Fruit fly (Drosophila melanogaster) whole organism, adult: ENCODE data around the gene Oatp74D.

Experiments
- CG11617 ChIP-seq: fragments of 200-800 bp; sonication (Bioruptor generic); optimal IDR thresholded peaks from 2 replicates; lab custom pipeline; 2017; ENCODE audit warnings: mild to moderate bottlenecking, missing biosample characterization, missing genetic modification reagents, missing genetic modification characterization
- CG12768 ChIP-seq: fragments of 200-800 bp; sonication (Bioruptor generic); optimal IDR thresholded peaks from 2 replicates; lab custom pipeline; 2017; ENCODE audit warnings: missing biosample characterization, missing genetic modification characterization, mild to moderate bottlenecking, moderate library complexity, missing genetic modification reagents
- CG14711 ChIP-seq: fragments of 200-800 bp; sonication (Bioruptor generic); optimal IDR thresholded peaks from 2 replicates; lab custom pipeline; 2018; ENCODE audit warnings: missing biosample characterization, mild to moderate bottlenecking, missing genetic modification characterization, moderate library complexity
- CG1620 ChIP-seq: fragments of 200-800 bp; sonication (Bioruptor generic); optimal IDR thresholded peaks from 2 replicates; lab custom pipeline; 2016; ENCODE audit warnings: missing biosample characterization, missing genetic modification characterization
- CG33017 ChIP-seq: fragments of 200-800 bp; sonication (Bioruptor generic); optimal IDR thresholded peaks from 2 replicates; lab custom pipeline; 2018; ENCODE audit warnings: missing biosample characterization, mild to moderate bottlenecking, missing genetic modification characterization, moderate library complexity
- CG5204 ChIP-seq: fragments of 200-800 bp; sonication (Bioruptor generic); optimal IDR thresholded peaks from 2 replicates; lab custom pipeline; 2016; ENCODE audit warnings: missing biosample characterization, missing genetic modification characterization
- CG7045 ChIP-seq: fragments of 200-800 bp; sonication (Bioruptor generic); optimal IDR thresholded peaks from 2 replicates; lab custom pipeline; 2017; ENCODE audit warnings: missing biosample characterization, mild to moderate bottlenecking, missing genetic modification characterization
- CG7101 ChIP-seq: fragments of 200-800 bp; sonication (Bioruptor generic); optimal IDR thresholded peaks from 2 replicates; lab custom pipeline; 2018; ENCODE audit warnings: missing biosample characterization, mild to moderate bottlenecking, missing genetic modification characterization, moderate library complexity
- Clk ChIP-seq: fragments of 200-800 bp; sonication (Bioruptor generic); optimal IDR thresholded peaks from 2 replicates; lab custom pipeline; 2017; ENCODE audit warnings: missing biosample characterization, missing genetic modification characterization
- Crg-1 ChIP-seq: fragments of 200-800 bp; sonication (Bioruptor generic); optimal IDR thresholded peaks from 2 replicates; lab custom pipeline; 2016; ENCODE audit warnings: missing biosample characterization, missing genetic modification characterization
- Hr96 ChIP-seq: fragments of 200-800 bp; sonication (Bioruptor generic); optimal IDR thresholded peaks from 2 replicates; lab custom pipeline; 2016; ENCODE audit warnings: missing biosample characterization, missing genetic modification characterization
- Mnt ChIP-seq: fragments of 200-800 bp; sonication (Bioruptor generic); optimal IDR thresholded peaks from 2 replicates; lab custom pipeline; 2016; ENCODE audit warnings: missing biosample characterization, mild to moderate bottlenecking, missing genetic modification characterization
- bab1 ChIP-seq: fragments of 200-800 bp; sonication (Bioruptor generic); optimal IDR thresholded peaks from 3 replicates; lab custom pipeline; 2019; ENCODE audit warnings: missing biosample characterization, mild to moderate bottlenecking, missing genetic modification characterization, moderate library complexity
- cic ChIP-seq: fragments of 200-800 bp; sonication (Bioruptor generic); optimal IDR thresholded peaks from 2 replicates; lab custom pipeline; 2017; ENCODE audit warnings: missing biosample characterization, mild to moderate bottlenecking, missing genetic modification characterization, moderate library complexity
- cnc ChIP-seq, 2 experiments: fragments of >200 bp; optimal IDR thresholded peaks; 2 replicates each; lab custom pipeline; 2017
- kay ChIP-seq: fragments of 200-800 bp; sonication (Bioruptor generic); peaks from one replicate; lab custom pipeline; 2016; ENCODE audit warnings: missing biosample characterization, missing genetic modification characterization, borderline replicate concordance
- ovo ChIP-seq: fragments of 200-800 bp; sonication (Bioruptor generic); optimal IDR thresholded peaks from 2 replicates; lab custom pipeline; 2016; ENCODE audit warnings: missing biosample characterization, missing genetic modification characterization
- pad ChIP-seq: fragments of 200-800 bp; sonication (Bioruptor generic); optimal IDR thresholded peaks from 3 replicates; lab custom pipeline; 2017; ENCODE audit warnings: missing biosample characterization, missing genetic modification characterization, mild to moderate bottlenecking, moderate library complexity, missing genetic modification reagents
- tj ChIP-seq: fragments of 200-800 bp; sonication (Bioruptor generic); optimal IDR thresholded peaks from 3 replicates; lab custom pipeline; 2017; ENCODE audit warnings: missing biosample characterization, mild to moderate bottlenecking, missing genetic modification characterization, moderate library complexity
- toe ChIP-seq: fragments of 200-800 bp; sonication (Bioruptor generic); optimal IDR thresholded peaks from 2 replicates; lab custom pipeline; 2016; ENCODE audit warnings: missing biosample characterization, missing genetic modification characterization

Oatp74D gene

DNA sequence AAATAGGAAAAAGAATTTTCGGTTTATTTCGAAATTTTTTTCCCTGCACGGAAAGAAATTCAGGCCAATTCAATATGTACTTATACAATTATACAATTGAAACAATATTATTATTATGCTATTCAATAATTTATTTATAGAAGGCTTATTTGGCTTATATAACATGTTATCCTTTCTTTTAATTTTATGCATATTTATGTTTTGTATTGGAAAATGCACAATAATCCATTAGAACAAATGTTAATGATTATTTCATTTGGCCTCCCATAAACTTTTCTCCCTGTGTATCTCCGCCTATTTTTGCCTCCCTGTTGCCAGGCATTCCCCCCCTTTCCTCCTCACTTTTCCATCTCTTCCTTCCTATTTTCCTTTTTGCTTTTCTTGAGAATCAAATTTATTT, 39.0 kb upstream of the Oatp74D start:
- TF ChIP-seq Crg-1 (GFP tag; lab: Kevin White, UChicago) (no peak), tj (GFP tag; lab: Kevin White, UChicago) (no peak), kay (GFP tag; lab: Kevin White, UChicago) (peak; percentile 5), cnc (optimal IDR thresholded peaks at IDR 0.05; lab: Kevin White, UChicago) (no peak), Mnt (no peak)

DNA sequence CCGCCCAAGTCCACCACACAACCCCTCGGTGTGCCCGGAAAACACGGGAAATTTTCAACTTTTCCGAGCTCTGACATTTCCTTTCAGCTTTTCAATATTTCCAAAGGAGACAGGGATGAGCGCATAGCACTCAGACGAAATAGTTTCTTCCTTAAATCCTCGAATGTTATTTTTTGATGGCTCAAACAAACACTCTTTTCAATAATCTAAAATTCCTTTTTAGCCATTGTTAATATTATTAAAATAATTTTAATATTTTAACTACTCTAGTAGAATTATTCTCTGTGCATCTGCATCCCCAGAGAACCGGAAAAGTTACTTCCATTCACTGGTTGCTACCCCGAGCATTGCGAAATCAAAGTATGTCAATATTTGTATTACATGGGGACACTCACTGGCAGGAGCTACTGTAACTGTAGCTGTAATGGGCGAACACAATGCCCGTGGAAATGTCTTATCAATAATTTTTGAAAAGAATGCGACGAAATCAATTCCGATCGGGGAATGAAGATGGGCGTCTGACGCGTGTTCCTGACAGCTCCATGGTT, 29.1 kb upstream of the Oatp74D start:
- TF ChIP-seq CG7101 (tag; lab: Kevin White, UChicago) = no peak
- no peak for TF ChIP-seq CG11617 (GFP tag; lab: Kevin White, UChicago)
- TF ChIP-seq cnc (optimal IDR thresholded peaks at IDR 0.05; lab: Kevin White, UChicago) = no peak
- no peak for TF ChIP-seq CG12768 (GFP tag; lab: Kevin White, UChicago)
- no peak for TF ChIP-seq pad (GFP tag; lab: Kevin White, UChicago)
- no peak for TF ChIP-seq CG7045 (GFP tag; lab: Kevin White, UChicago)
- TF ChIP-seq CG1620 (GFP tag; lab: Kevin White, UChicago) = no peak
- TF ChIP-seq CG33017 = no peak
- TF ChIP-seq Mnt = no peak
- no peak for TF ChIP-seq Hr96 (GFP tag; lab: Kevin White, UChicago)
- no peak for TF ChIP-seq cic (GFP tag; lab: Kevin White, UChicago)

DNA sequence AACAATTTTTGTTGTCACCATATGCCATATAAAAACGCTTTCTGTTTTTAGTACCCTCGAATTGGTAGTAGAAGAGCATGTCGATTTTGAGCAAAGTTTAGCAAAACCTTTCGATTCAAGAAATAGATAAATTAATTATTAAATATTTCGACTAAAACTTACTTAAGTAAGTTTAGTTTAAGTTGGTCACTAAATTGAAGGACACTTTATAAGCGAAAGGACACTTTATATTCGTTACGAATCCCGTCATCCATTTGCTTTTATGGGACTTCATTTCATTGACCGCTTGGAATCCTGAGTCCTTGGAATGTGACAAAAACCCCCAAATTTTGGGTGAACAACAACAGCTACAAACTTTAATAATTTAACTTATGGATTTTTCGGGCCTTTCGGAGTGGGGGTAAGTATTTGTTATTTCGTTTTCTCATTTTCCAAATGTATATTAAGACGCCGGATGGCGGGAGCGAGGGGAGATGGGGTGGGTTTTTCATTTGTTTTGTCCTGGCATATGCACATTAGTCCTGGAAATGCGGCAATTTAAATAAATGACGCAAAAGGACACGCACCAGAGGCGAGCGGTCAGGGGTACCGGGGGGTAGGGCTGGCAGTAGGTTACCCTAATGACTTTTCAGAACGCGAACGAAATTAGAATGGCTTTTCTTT, 27.9 kb upstream of the Oatp74D start:
- TF ChIP-seq toe (no peak), pad (GFP tag; lab: Kevin White, UChicago) (no peak), bab1 (GFP tag; lab: Kevin White, UChicago) (no peak), tj (GFP tag; lab: Kevin White, UChicago) (no peak), kay (GFP tag; lab: Kevin White, UChicago) (peak; percentile 55), CG1620 (GFP tag; lab: Kevin White, UChicago) (no peak)

DNA sequence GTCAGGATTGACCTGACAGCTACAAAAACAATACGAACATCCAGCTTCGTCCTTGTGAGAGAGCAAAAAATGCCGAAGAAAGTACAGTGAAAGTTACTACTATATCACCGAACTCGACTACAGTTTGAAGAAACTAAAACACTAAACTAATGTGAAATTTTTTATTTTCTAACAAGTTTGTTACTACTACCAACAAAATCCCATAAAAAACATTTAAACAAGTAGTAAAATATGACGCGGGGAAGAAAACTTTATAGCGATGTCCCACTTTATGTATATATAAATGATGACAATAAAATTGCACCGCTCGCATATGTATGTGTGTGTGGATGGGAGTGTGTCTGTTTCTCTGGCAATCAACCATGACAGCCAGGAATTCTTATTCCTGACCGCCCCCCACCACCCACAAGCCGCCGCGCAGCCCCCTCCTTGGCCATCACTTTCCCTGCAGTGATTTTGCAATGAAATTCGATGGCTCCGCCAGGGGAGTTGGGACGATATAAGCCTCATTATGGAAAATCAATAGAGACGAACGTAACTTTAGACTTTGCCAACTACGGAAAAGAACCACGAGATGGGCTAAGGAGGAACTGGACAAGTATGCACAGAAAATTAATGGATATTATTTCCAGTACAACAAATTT, 25.4 kb upstream of the Oatp74D start:
- TF ChIP-seq Clk (GFP tag; lab: Kevin White, UChicago) (no peak), CG33017 (no peak), toe (no peak), CG12768 (GFP tag; lab: Kevin White, UChicago) (no peak), CG1620 (GFP tag; lab: Kevin White, UChicago) (no peak), CG7045 (GFP tag; lab: Kevin White, UChicago) (no peak), cnc (optimal IDR thresholded peaks at IDR 0.05; lab: Kevin White, UChicago) (no peak), pad (GFP tag; lab: Kevin White, UChicago) (no peak)

DNA sequence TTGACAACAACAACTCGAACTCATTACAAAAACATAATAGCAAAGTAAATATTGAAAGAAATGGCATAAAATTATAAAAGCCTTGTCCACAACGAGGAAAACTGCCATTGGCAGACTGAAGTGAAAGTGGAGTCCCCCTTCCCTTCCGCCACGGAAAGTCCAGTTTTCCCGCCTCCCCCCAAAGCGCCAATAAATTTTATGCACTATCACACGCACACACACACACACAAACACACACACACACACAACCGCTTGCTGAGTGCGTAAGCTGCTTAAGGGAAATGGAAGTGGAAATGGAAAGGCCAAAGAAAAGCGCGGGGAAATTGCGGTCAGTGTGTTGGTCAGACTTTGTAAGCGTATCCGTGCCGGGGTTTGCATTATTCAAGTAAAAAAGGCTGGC, 24.4 kb upstream of the Oatp74D start:
- TF ChIP-seq cic (GFP tag; lab: Kevin White, UChicago) = no peak
- TF ChIP-seq CG5204 = no peak
- TF ChIP-seq Hr96 (GFP tag; lab: Kevin White, UChicago) = no peak
- no peak for TF ChIP-seq CG11617 (GFP tag; lab: Kevin White, UChicago)
- no peak for TF ChIP-seq tj (GFP tag; lab: Kevin White, UChicago)
- no peak for TF ChIP-seq kay (GFP tag; lab: Kevin White, UChicago)
- no peak for TF ChIP-seq CG33017
- no peak for TF ChIP-seq Clk (GFP tag; lab: Kevin White, UChicago)
- no peak for TF ChIP-seq pad (GFP tag; lab: Kevin White, UChicago)
- no peak for TF ChIP-seq CG7101 (tag; lab: Kevin White, UChicago)
- no peak for TF ChIP-seq ovo (GFP tag; lab: Kevin White, UChicago)
- TF ChIP-seq CG1620 (GFP tag; lab: Kevin White, UChicago) = no peak
- no peak for TF ChIP-seq toe
- TF ChIP-seq CG12768 (GFP tag; lab: Kevin White, UChicago) = no peak
- no peak for TF ChIP-seq Crg-1 (GFP tag; lab: Kevin White, UChicago)
- TF ChIP-seq Mnt = no peak
- no peak for TF ChIP-seq CG14711 (tag; lab: Kevin White, UChicago)
- TF ChIP-seq bab1 (GFP tag; lab: Kevin White, UChicago) = no peak
- no peak for TF ChIP-seq CG7045 (GFP tag; lab: Kevin White, UChicago)
- no peak for TF ChIP-seq cnc (optimal IDR thresholded peaks at IDR 0.05; lab: Kevin White, UChicago)

DNA sequence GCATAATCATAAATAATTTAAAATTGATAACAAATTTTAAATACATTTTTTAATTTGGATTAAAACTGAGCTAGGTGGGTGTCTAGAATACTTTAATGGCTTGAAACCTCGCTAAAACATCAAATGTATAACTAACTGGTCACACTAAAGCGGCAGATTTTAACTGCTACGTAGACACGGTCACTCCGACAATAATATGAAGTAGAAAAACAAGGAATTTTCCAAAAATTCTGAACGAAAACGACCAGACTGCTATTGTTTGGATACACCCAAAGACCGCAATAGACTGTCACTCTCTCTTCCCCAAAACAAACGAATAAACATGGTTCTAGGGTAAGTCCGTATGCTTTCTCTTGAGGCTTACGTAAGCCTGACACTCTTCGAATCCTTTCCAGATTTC, 21.1 kb upstream of the Oatp74D start, which contains the start of gene QIL1:
Gene QIL1 (plus strand): TSS at position 142 of the 400 bp plus-strand sequence.
- TF ChIP-seq CG7045 (GFP tag; lab: Kevin White, UChicago) = no peak
- TF ChIP-seq CG12768 (GFP tag; lab: Kevin White, UChicago) = no peak
- TF ChIP-seq Clk (GFP tag; lab: Kevin White, UChicago) = no peak
- no peak for TF ChIP-seq toe
- TF ChIP-seq CG11617 (GFP tag; lab: Kevin White, UChicago) = no peak
- peak; percentile 35 for TF ChIP-seq bab1 (GFP tag; lab: Kevin White, UChicago)
